Worm (Caenorhabditis elegans) whole organism, L2 larva: ENCODE measurements around the gene T01H10.11.
A peak's percentile ranks its signal among the peaks of the same experiment; 100 is the strongest.

Source experiments
- C34F6.9 ChIP-seq: fragments of 150-350 bp; optimal IDR thresholded peaks from 2 replicates; lab custom pipeline; 2014; ENCODE audit warnings: missing biosample characterization, missing genetic modification characterization
- F13H6.1 ChIP-seq: sonication (generic microtip); optimal IDR thresholded peaks from 2 replicates; lab custom pipeline; 2016; ENCODE audit warnings: missing genetic modification characterization, missing compliant biosample characterization
- R02D3.7 ChIP-seq: fragments of 150-350 bp; optimal IDR thresholded peaks from 2 replicates; lab custom pipeline; 2014; ENCODE audit warnings: missing biosample characterization, missing genetic modification characterization
- Y55F3AM.14 ChIP-seq: fragments of 200-800 bp; sonication (Bioruptor generic); optimal IDR thresholded peaks from 2 replicates; lab custom pipeline; 2018; ENCODE audit warnings: mild to moderate bottlenecking, missing genetic modification characterization, missing compliant biosample characterization
- alr-1 ChIP-seq: fragments of 150-350 bp; optimal IDR thresholded peaks from 2 replicates; lab custom pipeline; 2014; ENCODE audit warnings: missing biosample characterization, missing genetic modification characterization
- ama-1 ChIP-seq: fragments of 150-350 bp; optimal IDR thresholded peaks from 2 replicates; lab custom pipeline; 2018; ENCODE audit warnings: inconsistent platforms
- blmp-1 ChIP-seq: sonication (generic microtip); optimal IDR thresholded peaks from 2 replicates; lab custom pipeline; 2017; ENCODE audit warnings: missing genetic modification characterization, mild to moderate bottlenecking, missing compliant biosample characterization, antibody characterized with exemption, moderate library complexity; ENCODE audit not compliant: insufficient read depth
- ceh-16 ChIP-seq: fragments of 150-350 bp; optimal IDR thresholded peaks from 2 replicates; lab custom pipeline; 2014; ENCODE audit warnings: missing biosample characterization, missing genetic modification characterization
- dmd-4 ChIP-seq: sonication (generic microtip); optimal IDR thresholded peaks from 2 replicates; lab custom pipeline; 2017; ENCODE audit warnings: missing biosample characterization, missing genetic modification characterization
- egl-27 ChIP-seq: sonication (generic microtip); optimal IDR thresholded peaks from 3 replicates; lab custom pipeline; 2017; ENCODE audit warnings: missing biosample characterization, missing genetic modification reagents, missing genetic modification characterization
- elt-1 ChIP-seq: fragments of 150-350 bp; optimal IDR thresholded peaks from 2 replicates; lab custom pipeline; 2014; ENCODE audit warnings: missing biosample characterization, missing genetic modification characterization
- elt-3 ChIP-seq: sonication (generic microtip); optimal IDR thresholded peaks from 2 replicates; lab custom pipeline; 2017; ENCODE audit warnings: missing biosample characterization, missing genetic modification characterization
- fos-1 ChIP-seq: fragments of 150-350 bp; optimal IDR thresholded peaks from 2 replicates; lab custom pipeline; 2014; ENCODE audit warnings: missing biosample characterization, missing genetic modification characterization
- lin-11 ChIP-seq: fragments of 150-350 bp; sonication (generic microtip); optimal IDR thresholded peaks from 2 replicates; lab custom pipeline; 2014; ENCODE audit warnings: missing biosample characterization, missing genetic modification characterization, inconsistent platforms, mixed read lengths
- lin-39 ChIP-seq: fragments of 150-350 bp; optimal IDR thresholded peaks from 2 replicates; lab custom pipeline; 2014; ENCODE audit warnings: missing biosample characterization, missing genetic modification reagents, missing genetic modification characterization
- lsy-2 ChIP-seq, 2 experiments: fragments of 150-350 bp in 1 of 2; sonication (generic microtip) in 1 of 2; optimal IDR thresholded peaks; 2 replicates each; lab custom pipeline; 2014 to 2017; ENCODE audit warnings: missing biosample characterization in 2 of 2, missing genetic modification characterization in 2 of 2
- mab-5 ChIP-seq: fragments of 150-350 bp; optimal IDR thresholded peaks from 2 replicates; lab custom pipeline; 2014; ENCODE audit warnings: missing biosample characterization, missing genetic modification characterization
- mbf-1 ChIP-seq: sonication (generic microtip); optimal IDR thresholded peaks from 2 replicates; lab custom pipeline; 2017; ENCODE audit warnings: missing biosample characterization, missing genetic modification characterization
- nhr-10 ChIP-seq: sonication (generic microtip); optimal IDR thresholded peaks from 2 replicates; lab custom pipeline; 2017; ENCODE audit warnings: missing biosample characterization, missing genetic modification characterization
- nhr-11 ChIP-seq: fragments of 150-350 bp; optimal IDR thresholded peaks from 2 replicates; lab custom pipeline; 2014; ENCODE audit warnings: missing biosample characterization, missing genetic modification characterization
- nhr-129 ChIP-seq: fragments of 150-350 bp; optimal IDR thresholded peaks from 2 replicates; lab custom pipeline; 2014; ENCODE audit warnings: missing biosample characterization, missing genetic modification characterization
- nhr-21 ChIP-seq: fragments of 150-350 bp; optimal IDR thresholded peaks from 2 replicates; lab custom pipeline; 2014; ENCODE audit warnings: missing biosample characterization, missing genetic modification characterization
- nhr-23 ChIP-seq: fragments of 150-350 bp; optimal IDR thresholded peaks from 2 replicates; lab custom pipeline; 2014; ENCODE audit warnings: missing biosample characterization, missing genetic modification reagents, missing genetic modification characterization
- nhr-237 ChIP-seq: fragments of 150-350 bp; optimal IDR thresholded peaks from 2 replicates; lab custom pipeline; 2014; ENCODE audit warnings: missing biosample characterization, missing genetic modification characterization
- nhr-6 ChIP-seq: fragments of 150-350 bp; optimal IDR thresholded peaks from 2 replicates; lab custom pipeline; 2014; ENCODE audit warnings: missing biosample characterization, missing genetic modification characterization
- nhr-77 ChIP-seq: fragments of 150-350 bp; optimal IDR thresholded peaks from 2 replicates; lab custom pipeline; 2014; ENCODE audit warnings: missing biosample characterization, missing genetic modification characterization
- peb-1 ChIP-seq: fragments of 150-350 bp; optimal IDR thresholded peaks from 2 replicates; lab custom pipeline; 2014; ENCODE audit warnings: missing biosample characterization, missing genetic modification characterization
- sem-4 ChIP-seq: fragments of 150-350 bp; optimal IDR thresholded peaks from 2 replicates; lab custom pipeline; 2014; ENCODE audit warnings: missing biosample characterization, missing genetic modification reagents, missing genetic modification characterization
- skn-1 ChIP-seq: sonication (generic microtip); optimal IDR thresholded peaks from 2 replicates; lab custom pipeline; 2017; ENCODE audit warnings: missing biosample characterization, missing genetic modification characterization
- sma-3 ChIP-seq: sonication (generic microtip); optimal IDR thresholded peaks from 2 replicates; lab custom pipeline; 2016; ENCODE audit warnings: missing genetic modification reagents, missing genetic modification characterization, missing compliant biosample characterization
- sma-9 ChIP-seq, 2 experiments: fragments of 150-350 bp in 1 of 2; sonication (generic microtip) in 1 of 2; optimal IDR thresholded peaks; 2 replicates each; lab custom pipeline; 2014 to 2016; ENCODE audit warnings: missing genetic modification characterization in 2 of 2, mild to moderate bottlenecking in 1 of 2, missing biosample characterization in 1 of 2, missing compliant biosample characterization in 1 of 2, missing genetic modification reagents in 1 of 2, moderate library complexity in 1 of 2
- snpc-4 ChIP-seq: fragments of 150-350 bp; optimal IDR thresholded peaks from 2 replicates; lab custom pipeline; 2014; ENCODE audit warnings: missing biosample characterization, missing genetic modification characterization
- unc-39 ChIP-seq: fragments of 150-350 bp; optimal IDR thresholded peaks from 2 replicates; lab custom pipeline; 2014; ENCODE audit warnings: missing biosample characterization, missing genetic modification characterization
- unc-55 ChIP-seq: fragments of 150-350 bp; sonication (generic microtip); optimal IDR thresholded peaks from 3 replicates; lab custom pipeline; 2014; ENCODE audit warnings: missing biosample characterization, missing genetic modification reagents, missing genetic modification characterization
- unc-62 ChIP-seq: fragments of 150-350 bp; optimal IDR thresholded peaks from 2 replicates; lab custom pipeline; 2014; ENCODE audit warnings: missing biosample characterization, missing genetic modification reagents, missing genetic modification characterization
- zag-1 ChIP-seq: fragments of 150-350 bp; optimal IDR thresholded peaks from 2 replicates; lab custom pipeline; 2014; ENCODE audit warnings: missing biosample characterization, missing genetic modification characterization
- ztf-1 ChIP-seq: fragments of 200-800 bp; sonication (Bioruptor generic); conservative IDR thresholded peaks from 2 replicates; pipeline ENCODE4 v1.3.6; 2022; ENCODE audit warnings: missing genetic modification characterization, missing compliant biosample characterization
- ztf-4 ChIP-seq: fragments of 150-350 bp; optimal IDR thresholded peaks from 2 replicates; lab custom pipeline; 2014; ENCODE audit warnings: missing biosample characterization, missing genetic modification characterization

The T01H10.11 gene

DNA sequence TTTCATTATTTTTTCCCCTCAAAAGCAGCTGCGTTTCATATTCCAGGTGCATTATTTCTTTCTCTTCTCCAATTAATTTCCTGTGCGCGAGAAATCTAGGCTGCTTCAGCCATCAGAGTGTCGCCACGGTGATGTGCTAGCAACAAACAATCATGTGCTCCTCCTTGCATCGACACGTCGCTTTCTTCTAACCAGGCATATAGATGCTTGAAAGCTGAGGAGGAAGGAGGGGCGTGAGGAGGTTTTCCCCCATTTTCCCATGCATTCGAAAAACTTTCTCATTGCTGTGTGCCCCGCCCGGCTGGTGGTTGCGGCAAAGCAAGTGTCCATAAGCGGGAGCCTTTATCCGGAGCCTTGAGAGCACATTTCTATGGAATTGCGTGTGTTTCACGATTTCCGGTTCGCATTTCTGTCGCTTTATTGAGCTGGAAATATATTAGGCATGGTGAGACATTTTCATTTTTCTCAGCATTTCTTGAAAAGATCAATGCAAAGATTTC lies 26.4 kb downstream of the T01H10.11 start, which contains the start of gene znf-474:
Gene znf-474 (plus strand): TSS at position 287 of the 500 bp plus-strand sequence.
- no peak for TF ChIP-seq ztf-4
- no peak for TF ChIP-seq nhr-23 (tag; lab: Kevin White, UChicago)
- peak; percentile 15 for TF ChIP-seq lin-11
- TF ChIP-seq ceh-16: no peak
- no peak for TF ChIP-seq lin-39 (tag; lab: Kevin White, UChicago)
- TF ChIP-seq, all 48 proteins: peak for 1

DNA sequence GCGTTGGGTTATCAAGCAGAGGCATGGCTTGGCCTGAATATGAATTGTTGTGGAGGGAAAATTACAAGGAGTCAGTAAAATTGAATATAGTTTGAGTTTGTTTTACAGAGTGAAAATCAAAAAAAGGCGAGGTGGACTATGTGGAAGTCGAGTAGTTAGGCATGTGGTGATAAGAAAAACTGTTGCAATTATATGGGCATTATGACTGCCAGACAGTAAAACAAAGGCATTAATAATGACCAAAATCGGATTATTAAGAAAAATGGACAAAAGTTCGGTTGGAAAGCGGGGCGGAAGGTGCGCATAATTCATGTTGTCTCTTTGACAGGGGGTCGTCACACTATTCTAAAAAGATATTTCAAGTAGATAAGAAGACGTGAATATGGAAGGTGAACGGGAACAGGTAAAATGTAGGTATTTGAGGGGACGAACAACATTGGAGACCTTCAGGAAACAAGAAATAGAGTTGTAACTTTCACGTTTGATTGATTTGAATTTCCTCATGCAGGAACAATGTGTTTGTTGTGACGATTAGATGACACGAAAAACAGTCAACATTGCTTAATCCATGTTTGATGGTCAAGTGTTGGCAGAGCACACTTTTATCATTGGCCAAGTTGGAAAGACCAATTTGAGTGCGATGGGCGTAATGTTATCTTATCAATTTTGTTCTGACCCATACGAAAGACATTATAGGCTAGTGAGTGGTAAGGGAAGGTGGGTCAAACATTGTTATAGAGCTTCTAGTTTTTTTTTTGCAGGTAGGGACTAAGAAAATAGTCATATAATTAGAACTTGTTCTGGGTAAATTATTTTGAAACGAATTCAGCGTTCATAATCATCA lies 31.0 kb downstream of the T01H10.11 start, which contains the start of gene mfsd-11:
Gene mfsd-11 (minus strand): TSS at position 51 of the 844 bp plus-strand sequence.
- no peak for TF ChIP-seq sem-4 (tag; lab: Kevin White, UChicago)
- TF ChIP-seq ama-1 (lab: Kevin White, UChicago): no peak
- TF ChIP-seq egl-27: no peak
- TF ChIP-seq F13H6.1 (tag; lab: Kevin White, UChicago): no peak
- no peak for TF ChIP-seq lin-39 (tag; lab: Kevin White, UChicago)
- no peak for TF ChIP-seq sma-9 (GFP tag; optimal IDR thresholded peaks at IDR 0.05; lab: Kevin White, UChicago)
- TF ChIP-seq sma-9 (tag; optimal IDR thresholded peaks at IDR 0.05; lab: Kevin White, UChicago): no peak
- no peak for TF ChIP-seq C34F6.9 (tag; lab: Kevin White, UChicago)
- no peak for TF ChIP-seq R02D3.7 (tag; lab: Kevin White, UChicago)
- no peak for TF ChIP-seq nhr-11
- peak; percentile 36 for TF ChIP-seq fos-1 (tag; lab: Kevin White, UChicago)
- TF ChIP-seq ceh-16: peak; percentile 81
- no peak for TF ChIP-seq dmd-4

DNA sequence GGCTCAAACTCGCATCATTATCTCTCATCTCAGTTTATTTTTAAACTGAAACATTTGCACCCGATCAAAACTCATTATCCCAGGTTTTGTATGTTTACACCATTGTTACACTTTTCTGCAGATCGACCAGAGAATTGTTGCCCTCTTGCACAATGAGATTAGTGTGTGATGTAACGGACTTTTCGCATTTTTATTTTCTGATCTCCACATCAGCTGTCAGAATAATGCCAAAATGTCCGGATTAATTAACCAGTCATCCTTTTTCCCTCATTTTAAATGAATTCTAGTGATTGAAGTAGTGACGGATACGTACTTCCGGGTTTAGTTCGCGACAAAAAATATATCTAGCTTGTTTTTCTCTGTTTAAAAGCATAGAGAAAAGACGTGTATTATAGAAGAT lies 35.4 kb downstream of the T01H10.11 start:
- TF ChIP-seq nhr-237 (no peak), egl-27 (no peak), sma-3 (no peak), sem-4 (tag; lab: Kevin White, UChicago) (peak; percentile 4), lin-11 (no peak), nhr-129 (tag; lab: Kevin White, UChicago) (no peak), unc-55 (peak; percentile 5), ztf-4 (no peak), C34F6.9 (tag; lab: Kevin White, UChicago) (no peak), sma-9 (GFP tag; optimal IDR thresholded peaks at IDR 0.05; lab: Kevin White, UChicago) (peak; percentile 4), sma-9 (tag; optimal IDR thresholded peaks at IDR 0.05; lab: Kevin White, UChicago) (no peak), nhr-23 (tag; lab: Kevin White, UChicago) (no peak), snpc-4 (tag; lab: Kevin White, UChicago) (no peak), zag-1 (tag; lab: Kevin White, UChicago) (no peak), elt-1 (no peak), unc-62 (no peak), nhr-77 (tag; lab: Kevin White, UChicago) (no peak), blmp-1 (no peak), elt-3 (tag; lab: Kevin White, UChicago) (no peak), mbf-1 (no peak)
- TF ChIP-seq, all 48 proteins: peak for 3

DNA sequence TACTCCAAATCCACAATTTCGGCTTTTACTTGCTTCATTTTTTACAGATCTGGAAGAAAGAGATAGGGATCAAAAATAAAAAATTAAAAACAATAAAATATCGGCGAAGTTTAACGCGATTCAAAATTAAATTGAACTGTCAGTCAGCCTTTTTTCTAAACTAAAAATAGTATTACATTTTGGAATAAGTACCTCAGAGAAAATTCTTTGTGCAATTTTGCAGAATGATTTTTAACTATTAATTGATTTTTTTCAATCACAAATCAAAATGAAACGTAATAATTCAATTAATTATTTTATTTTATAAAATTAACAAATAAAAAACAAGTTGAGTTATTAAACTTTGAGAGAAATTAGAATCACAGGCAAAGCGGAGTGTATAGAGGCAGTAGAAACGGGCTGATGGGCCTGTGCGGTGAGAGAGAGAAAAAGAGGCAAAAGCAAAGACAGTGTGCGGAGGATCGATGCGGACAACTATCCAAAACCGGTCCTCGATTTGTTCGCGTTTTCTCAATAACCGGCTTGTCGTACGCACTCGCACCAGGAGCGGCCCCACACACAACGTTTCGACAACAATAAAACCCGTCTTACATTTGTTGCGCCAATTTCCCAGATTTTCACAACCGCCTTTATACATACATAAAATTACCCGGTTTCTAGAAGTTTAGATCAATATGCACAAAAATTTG lies 36.9 kb downstream of the T01H10.11 start, which contains the start of gene F57G12.2:
Gene F57G12.2 (minus strand): TSS at position 51 of the 689 bp plus-strand sequence.
- no peak for TF ChIP-seq lin-39 (tag; lab: Kevin White, UChicago)
- no peak for TF ChIP-seq zag-1 (tag; lab: Kevin White, UChicago)
- no peak for TF ChIP-seq C34F6.9 (tag; lab: Kevin White, UChicago)
- no peak for TF ChIP-seq unc-55
- no peak for TF ChIP-seq ceh-16
- no peak for TF ChIP-seq mab-5
- no peak for TF ChIP-seq nhr-237
- no peak for TF ChIP-seq dmd-4
- TF ChIP-seq F13H6.1 (tag; lab: Kevin White, UChicago): peak; percentile 22
- TF ChIP-seq nhr-10 (tag; lab: Kevin White, UChicago): no peak
- TF ChIP-seq unc-39 (tag; lab: Kevin White, UChicago): no peak
- no peak for TF ChIP-seq ztf-1 (GFP tag; lab: Robert Waterston, UW)
- TF ChIP-seq Y55F3AM.14 (GFP tag; lab: Kevin White, UChicago): no peak
- no peak for TF ChIP-seq skn-1 (tag; lab: Kevin White, UChicago)
- TF ChIP-seq ama-1 (lab: Kevin White, UChicago): no peak
- TF ChIP-seq peb-1 (tag; lab: Kevin White, UChicago): no peak
- no peak for TF ChIP-seq snpc-4 (tag; lab: Kevin White, UChicago)
- no peak for TF ChIP-seq R02D3.7 (tag; lab: Kevin White, UChicago)
- no peak for TF ChIP-seq lin-11
- no peak for TF ChIP-seq nhr-6 (tag; lab: Kevin White, UChicago)
- no peak for TF ChIP-seq nhr-129 (tag; lab: Kevin White, UChicago)
- TF ChIP-seq alr-1 (tag; lab: Kevin White, UChicago): no peak
- TF ChIP-seq sem-4 (tag; lab: Kevin White, UChicago): peak; percentile 36
- no peak for TF ChIP-seq lsy-2 (tag; optimal IDR thresholded peaks at IDR 0.05; lab: Kevin White, UChicago)
- TF ChIP-seq nhr-11: no peak
- TF ChIP-seq nhr-21 (tag; lab: Kevin White, UChicago): peak; percentile 1
- TF ChIP-seq, all 48 proteins: peak for 3
